Fruit fly (Drosophila melanogaster) whole organism, embryonic: ENCODE results near the gene hgo.

Experiments
- Atf6 ChIP-seq: fragments of 200-800 bp; sonication (Bioruptor generic); IDR thresholded peaks from 2 replicates; pipeline ENCODE4 v1.3.6; 2022; ENCODE audit warnings: missing biosample characterization, missing genetic modification characterization
- BEAF-32 ChIP-seq: fragments of 200-800 bp; sonication (Bioruptor generic); optimal IDR thresholded peaks from 3 replicates; lab custom pipeline; 2017; ENCODE audit warnings: missing biosample characterization, missing genetic modification characterization, mild to moderate bottlenecking, moderate library complexity, missing genetic modification reagents
- BtbVII ChIP-seq: fragments of 200-800 bp; sonication (Bioruptor generic); optimal IDR thresholded peaks from 3 replicates; lab custom pipeline; 2017; ENCODE audit warnings: missing biosample characterization, mild to moderate bottlenecking, missing genetic modification characterization
- CG10274 ChIP-seq: fragments of 200-800 bp; sonication (Bioruptor generic); optimal IDR thresholded peaks from 3 replicates; lab custom pipeline; 2017; ENCODE audit warnings: missing biosample characterization, mild to moderate bottlenecking, missing genetic modification characterization
- CG11398 ChIP-seq: fragments of 200-800 bp; sonication (Bioruptor generic); optimal IDR thresholded peaks from 2 replicates; lab custom pipeline; 2016; ENCODE audit warnings: missing biosample characterization, missing genetic modification characterization
- CG11504 ChIP-seq: fragments of 200-800 bp; sonication (Bioruptor generic); optimal IDR thresholded peaks from 3 replicates; lab custom pipeline; 2019; ENCODE audit warnings: missing biosample characterization, mild to moderate bottlenecking, missing genetic modification characterization, moderate library complexity
- CG12299 ChIP-seq: fragments of 200-800 bp; sonication (Bioruptor generic); optimal IDR thresholded peaks from 2 replicates; lab custom pipeline; 2018; ENCODE audit warnings: missing biosample characterization, mild to moderate bottlenecking, missing genetic modification characterization
- CG14710 ChIP-seq: fragments of 200-800 bp; sonication (Bioruptor generic); optimal IDR thresholded peaks from 3 replicates; lab custom pipeline; 2019; ENCODE audit warnings: missing biosample characterization, mild to moderate bottlenecking, missing genetic modification characterization, moderate library complexity
- CG14860 ChIP-seq: fragments of 200-800 bp; sonication (Bioruptor generic); IDR thresholded peaks from 3 replicates; pipeline ENCODE4 v1.3.6; 2022; ENCODE audit warnings: missing biosample characterization, missing genetic modification characterization; ENCODE audit not compliant: partially characterized antibody
- CG1792 ChIP-seq: fragments of 200-800 bp; sonication (Bioruptor generic); optimal IDR thresholded peaks from 2 replicates; lab custom pipeline; 2016; ENCODE audit warnings: missing biosample characterization, missing genetic modification characterization
- CG2116 ChIP-seq: fragments of 200-800 bp; sonication (Bioruptor generic); optimal IDR thresholded peaks from 3 replicates; lab custom pipeline; 2018; ENCODE audit warnings: missing biosample characterization, mild to moderate bottlenecking, missing genetic modification characterization
- CG30020 ChIP-seq: fragments of 200-800 bp; optimal IDR thresholded peaks from 2 replicates; lab custom pipeline; 2019; ENCODE audit warnings: missing biosample characterization, mild to moderate bottlenecking, missing genetic modification characterization, moderate library complexity
- CG3847 ChIP-seq: fragments of 200-800 bp; sonication (Bioruptor generic); IDR thresholded peaks from 2 replicates; pipeline ENCODE4 v1.3.6; 2022; ENCODE audit warnings: missing biosample characterization, missing genetic modification characterization
- CG4282 ChIP-seq: fragments of 200-800 bp; sonication (Bioruptor generic); optimal IDR thresholded peaks from 2 replicates; lab custom pipeline; 2016; ENCODE audit warnings: missing biosample characterization, missing genetic modification characterization
- CG4617 ChIP-seq: fragments of 200-800 bp; sonication (Bioruptor generic); optimal IDR thresholded peaks from 3 replicates; lab custom pipeline; 2016; ENCODE audit warnings: missing biosample characterization, missing genetic modification characterization, borderline replicate concordance
- CG4820 ChIP-seq: fragments of 200-800 bp; sonication (Bioruptor generic); optimal IDR thresholded peaks from 3 replicates; lab custom pipeline; 2016; ENCODE audit warnings: missing biosample characterization, missing genetic modification characterization
- CG7372 ChIP-seq: fragments of 200-800 bp; sonication (Bioruptor generic); IDR thresholded peaks from 2 replicates; pipeline ENCODE4 v1.3.6; 2022; ENCODE audit warnings: missing biosample characterization, missing genetic modification characterization
- CG8765 ChIP-seq: fragments of 200-800 bp; sonication (Bioruptor generic); IDR thresholded peaks from 2 replicates; pipeline ENCODE4 v1.3.6; 2022; ENCODE audit warnings: missing biosample characterization, missing genetic modification characterization
- CG9215 ChIP-seq: fragments of 200-800 bp; sonication (Bioruptor generic); IDR thresholded peaks from 2 replicates; pipeline ENCODE4 v1.3.6; 2022; ENCODE audit warnings: missing biosample characterization, missing genetic modification characterization
- CG9932 ChIP-seq: fragments of 200-800 bp; sonication (Bioruptor generic); IDR thresholded peaks from 2 replicates; pipeline ENCODE4 v1.3.6; 2022; ENCODE audit warnings: missing biosample characterization, missing genetic modification characterization
- CHES-1-like ChIP-seq: fragments of 200-800 bp; sonication (Bioruptor generic); optimal IDR thresholded peaks from 2 replicates; lab custom pipeline; 2016; ENCODE audit warnings: missing biosample characterization, missing genetic modification characterization
- CrebB ChIP-seq: fragments of 200-800 bp; sonication (Bioruptor generic); optimal IDR thresholded peaks from 3 replicates; lab custom pipeline; 2018; ENCODE audit warnings: missing biosample characterization, mild to moderate bottlenecking, missing genetic modification characterization
- Fer1 ChIP-seq: fragments of 200-800 bp; sonication (Bioruptor generic); optimal IDR thresholded peaks from 2 replicates; lab custom pipeline; 2017; ENCODE audit warnings: missing biosample characterization, mild to moderate bottlenecking, missing genetic modification characterization
- Myb ChIP-seq: fragments of 200-800 bp; sonication (Bioruptor generic); optimal IDR thresholded peaks from 2 replicates; lab custom pipeline; 2016; ENCODE audit warnings: missing biosample characterization, missing genetic modification characterization
- Optix ChIP-seq: fragments of 200-800 bp; sonication (Bioruptor generic); IDR thresholded peaks from 3 replicates; pipeline ENCODE4 v1.3.6; 2022; ENCODE audit warnings: missing biosample characterization, missing genetic modification characterization
- Ptx1 ChIP-seq: fragments of 200-800 bp; sonication (Bioruptor generic); IDR thresholded peaks from 2 replicates; pipeline ENCODE4 v1.3.6; 2022; ENCODE audit warnings: missing biosample characterization, missing genetic modification characterization
- Rx ChIP-seq: fragments of 200-800 bp; sonication (Bioruptor generic); IDR thresholded peaks from 2 replicates; pipeline ENCODE4 v1.3.6; 2022; ENCODE audit warnings: missing biosample characterization, missing genetic modification characterization
- Taf1 ChIP-seq: fragments of 200-800 bp; sonication (Bioruptor generic); IDR thresholded peaks from 2 replicates; pipeline ENCODE4 v1.3.6; 2022; ENCODE audit warnings: missing biosample characterization, missing genetic modification characterization
- ac ChIP-seq: fragments of 200-800 bp; sonication (Bioruptor generic); optimal IDR thresholded peaks from 3 replicates; lab custom pipeline; 2017; ENCODE audit warnings: missing biosample characterization, mild to moderate bottlenecking, missing genetic modification characterization
- ash1 ChIP-seq: fragments of 200-800 bp; sonication (Bioruptor generic); optimal IDR thresholded peaks from 2 replicates; lab custom pipeline; 2018; ENCODE audit warnings: missing biosample characterization, mild to moderate bottlenecking, missing genetic modification characterization
- cas ChIP-seq: fragments of 200-800 bp; sonication (Bioruptor generic); IDR thresholded peaks from 2 replicates; pipeline ENCODE4 v1.3.6; 2022; ENCODE audit warnings: missing biosample characterization, missing genetic modification characterization
- chm ChIP-seq: fragments of 200-800 bp; sonication (Bioruptor generic); IDR thresholded peaks from 2 replicates; pipeline ENCODE4 v1.3.6; 2022; ENCODE audit warnings: missing biosample characterization, missing genetic modification characterization
- dati ChIP-seq: fragments of 200-800 bp; sonication (Bioruptor generic); IDR thresholded peaks from 2 replicates; pipeline ENCODE4 v1.3.6; 2022; ENCODE audit warnings: missing biosample characterization, missing genetic modification characterization
- dpn ChIP-seq, 2 experiments: fragments of 200-800 bp; sonication (Bioruptor generic); optimal IDR thresholded peaks; 3 replicates each; lab custom pipeline; 2016; ENCODE audit warnings: missing biosample characterization in 2 of 2, missing genetic modification characterization in 2 of 2
- exex ChIP-seq: fragments of 200-800 bp; sonication (Bioruptor generic); optimal IDR thresholded peaks from 4 replicates; lab custom pipeline; 2018; ENCODE audit warnings: missing biosample characterization, mild to moderate bottlenecking, missing genetic modification characterization, moderate library complexity
- fd102C ChIP-seq: fragments of 200-800 bp; sonication (Bioruptor generic); optimal IDR thresholded peaks from 2 replicates; lab custom pipeline; 2018; ENCODE audit warnings: missing biosample characterization, mild to moderate bottlenecking, missing genetic modification characterization, moderate library complexity
- ken ChIP-seq: fragments of 200-800 bp; sonication (Bioruptor generic); IDR thresholded peaks from 3 replicates; pipeline ENCODE4 v1.3.6; 2022; ENCODE audit warnings: missing biosample characterization, missing genetic modification characterization
- nerfin-1 ChIP-seq: fragments of 200-800 bp; sonication (Bioruptor generic); optimal IDR thresholded peaks from 3 replicates; lab custom pipeline; 2019; ENCODE audit warnings: missing biosample characterization, mild to moderate bottlenecking, missing genetic modification characterization, moderate library complexity
- oc ChIP-seq: fragments of 200-800 bp; sonication (Bioruptor generic); optimal IDR thresholded peaks from 2 replicates; lab custom pipeline; 2018; ENCODE audit warnings: missing biosample characterization, mild to moderate bottlenecking, missing genetic modification characterization, moderate library complexity
- pzg ChIP-seq: fragments of 200-800 bp; sonication (Bioruptor generic); optimal IDR thresholded peaks from 3 replicates; lab custom pipeline; 2018; ENCODE audit warnings: missing biosample characterization, mild to moderate bottlenecking, missing genetic modification characterization, moderate library complexity
- sc ChIP-seq, 3 experiments: fragments of >200 bp in 2 of 3; fragments of 200-800 bp in 1 of 3; sonication (Bioruptor generic) in 1 of 3; optimal IDR thresholded peaks; 2 replicates in 2 of 3; 3 replicates in 1 of 3; lab custom pipeline; 2017; ENCODE audit warnings: mild to moderate bottlenecking in 1 of 3, missing biosample characterization in 1 of 3, missing genetic modification characterization in 1 of 3, missing genetic modification reagents in 1 of 3
- schlank ChIP-seq: fragments of 200-800 bp; sonication (Bioruptor generic); optimal IDR thresholded peaks from 2 replicates; lab custom pipeline; 2018; ENCODE audit warnings: missing biosample characterization, mild to moderate bottlenecking, missing genetic modification characterization
- seq ChIP-seq: fragments of 200-800 bp; sonication (Bioruptor generic); IDR thresholded peaks from 2 replicates; pipeline ENCODE4 v1.3.6; 2022; ENCODE audit warnings: missing biosample characterization, missing genetic modification characterization
- shn ChIP-seq: fragments of 200-800 bp; sonication (Bioruptor generic); optimal IDR thresholded peaks from 3 replicates; lab custom pipeline; 2016; ENCODE audit warnings: missing biosample characterization, missing genetic modification characterization
- sim ChIP-seq: fragments of 200-800 bp; sonication (Bioruptor generic); IDR thresholded peaks from 2 replicates; pipeline ENCODE4 v1.3.6; 2022; ENCODE audit warnings: missing biosample characterization, missing genetic modification characterization
- sqz ChIP-seq: fragments of 200-800 bp; sonication (Bioruptor generic); optimal IDR thresholded peaks from 3 replicates; lab custom pipeline; 2018; ENCODE audit warnings: missing biosample characterization, mild to moderate bottlenecking, missing genetic modification characterization
- stc ChIP-seq: fragments of 200-800 bp; sonication (Bioruptor generic); IDR thresholded peaks from 2 replicates; pipeline ENCODE4 v1.3.6; 2022; ENCODE audit warnings: missing biosample characterization, missing genetic modification characterization
- stwl ChIP-seq: fragments of 200-800 bp; sonication (Bioruptor generic); optimal IDR thresholded peaks from 3 replicates; lab custom pipeline; 2018; ENCODE audit warnings: missing biosample characterization, mild to moderate bottlenecking, missing genetic modification characterization, moderate library complexity
- usp ChIP-seq: fragments of >200 bp; optimal IDR thresholded peaks from 2 replicates; lab custom pipeline; 2017; ENCODE audit warnings: missing biosample characterization, missing genetic modification characterization
- vvl ChIP-seq: fragments of 200-800 bp; sonication (Bioruptor generic); IDR thresholded peaks from 2 replicates; pipeline ENCODE4 v1.3.6; 2022; ENCODE audit warnings: missing biosample characterization, missing genetic modification characterization
- zf30C ChIP-seq: fragments of 200-800 bp; sonication (Bioruptor generic); optimal IDR thresholded peaks from 3 replicates; lab custom pipeline; 2018; ENCODE audit warnings: missing biosample characterization, mild to moderate bottlenecking, missing genetic modification characterization

The hgo gene

dm6 chr2L:11178826-11179391 is 42.7 kb downstream of the hgo start, which contains the start of gene Boh2 (continued):
- TF ChIP-seq CG4282 (GFP tag; lab: Kevin White, UChicago) (no peak), oc (tag; lab: Kevin White, UChicago) (no peak), exex (tag; lab: Kevin White, UChicago) (no peak), Myb (peak; percentile 4), sc (optimal IDR thresholded peaks at IDR 0.05; lab: Kevin White, UChicago) (no peak), sc (GFP tag; optimal IDR thresholded peaks at IDR 0.05; lab: Kevin White, UChicago) (no peak), sim (GFP tag; lab: Robert Waterston, UW) (no peak), CG4820 (GFP tag; lab: Kevin White, UChicago) (no peak), nerfin-1 (peak; percentile 33), Rx (GFP tag; lab: Robert Waterston, UW) (no peak), CrebB (tag; lab: Kevin White, UChicago) (no peak), shn (GFP tag; lab: Kevin White, UChicago) (no peak), CG4617 (GFP tag; lab: Kevin White, UChicago) (peak; percentile 81), dati (GFP tag; lab: Robert Waterston, UW) (no peak), pzg (GFP tag; lab: Kevin White, UChicago) (peak; percentile 44), Fer1 (no peak), ash1 (GFP tag; lab: Kevin White, UChicago) (no peak), fd102C (GFP tag; lab: Kevin White, UChicago) (no peak), sqz (peak; percentile 74), ac (no peak), CG9215 (GFP tag; lab: Robert Waterston, UW) (no peak), Optix (GFP tag; lab: Robert Waterston, UW) (no peak), vvl (GFP tag; lab: Robert Waterston, UW) (no peak), Ptx1 (GFP tag; lab: Robert Waterston, UW) (no peak), CG2116 (GFP tag; lab: Kevin White, UChicago) (peak; percentile 86), BEAF-32 (GFP tag; lab: Kevin White, UChicago) (peak; percentile 22), CG9932 (GFP tag; lab: Robert Waterston, UW) (no peak), stc (no peak), stwl (tag; lab: Kevin White, UChicago) (peak; percentile 72), CG8765 (no peak), usp (GFP tag; lab: Kevin White, UChicago) (no peak), CG14710 (tag; lab: Kevin White, UChicago) (peak; percentile 26), CG14860 (GFP tag; lab: Robert Waterston, UW) (no peak), CG11398 (no peak), ken (GFP tag; lab: Robert Waterston, UW) (no peak), CG1792 (no peak), CG7372 (GFP tag; lab: Robert Waterston, UW) (no peak), CG30020 (no peak), CG11504 (tag; lab: Kevin White, UChicago) (peak; percentile 19), Taf1 (no peak), zf30C (GFP tag; lab: Kevin White, UChicago) (peak; percentile 28), CG10274 (GFP tag; lab: Kevin White, UChicago) (no peak), seq (GFP tag; lab: Robert Waterston, UW) (no peak), CG12299 (tag; lab: Kevin White, UChicago) (no peak), cas (GFP tag; lab: Robert Waterston, UW) (no peak), BtbVII (no peak), schlank (tag; lab: Kevin White, UChicago) (no peak), Atf6 (no peak), dpn (GFP tag; optimal IDR thresholded peaks at IDR 0.05; lab: Kevin White, UChicago) (no peak), CG3847 (GFP tag; lab: Robert Waterston, UW) (no peak), CHES-1-like (GFP tag; lab: Kevin White, UChicago) (no peak), chm (GFP tag; lab: Robert Waterston, UW) (no peak)
